Worm (Caenorhabditis elegans): ENCODE data around the gene F42E8.1.

The F42E8.1 gene

ce11 chrV:13071052-13071451 lies 9.1 kb downstream of the F42E8.1 start, which contains the start of gene C34B4.3:
TSS of gene C34B4.3 (minus strand) at chrV:13071152.
- TF ChIP-seq ztf-29 (GFP tag; IDR thresholded peaks at IDR 0.05) (no peak), flt-1 (GFP tag; IDR thresholded peaks at IDR 0.05) (no peak), klf-2 (GFP tag; conservative IDR thresholded peaks at IDR 0.05) (no peak), T22C8.4 (GFP tag; IDR thresholded peaks at IDR 0.05) (no peak), tab-1 (GFP tag; IDR thresholded peaks at IDR 0.05) (no peak), cog-1 (tag; optimal IDR thresholded peaks at IDR 0.05) (no peak), med-1 (GFP tag; optimal IDR thresholded peaks at IDR 0.05; ENCODE audit: insufficient read depth) (no peak), ref-1 (GFP tag; conservative IDR thresholded peaks at IDR 0.05) (no peak), ztf-23 (GFP tag; IDR thresholded peaks at IDR 0.05) (no peak)

- TF ChIP-seq ref-1 (GFP tag; conservative IDR thresholded peaks at IDR 0.05): no peak
- TF ChIP-seq ztf-23 (GFP tag; IDR thresholded peaks at IDR 0.05): no peak
- no peak for TF ChIP-seq klf-2 (GFP tag; conservative IDR thresholded peaks at IDR 0.05)
- TF ChIP-seq med-1 (GFP tag; optimal IDR thresholded peaks at IDR 0.05; ENCODE audit: insufficient read depth): no peak
- no peak for TF ChIP-seq ztf-29 (GFP tag; IDR thresholded peaks at IDR 0.05)
- TF ChIP-seq T22C8.4 (GFP tag; IDR thresholded peaks at IDR 0.05): no peak
- no peak for TF ChIP-seq tab-1 (GFP tag; IDR thresholded peaks at IDR 0.05)
Measured at ce11 chrV:13073145-13073544, 11.2 kb downstream of the F42E8.1 start.

ce11 chrV:13074148-13074547 lies 12.2 kb downstream of the F42E8.1 start:
- TF ChIP-seq ztf-23 (GFP tag; IDR thresholded peaks at IDR 0.05) (no peak), T22C8.4 (GFP tag; IDR thresholded peaks at IDR 0.05) (no peak), flt-1 (GFP tag; IDR thresholded peaks at IDR 0.05) (no peak), ztf-29 (GFP tag; IDR thresholded peaks at IDR 0.05) (no peak), ref-1 (GFP tag; conservative IDR thresholded peaks at IDR 0.05) (no peak), cog-1 (tag; optimal IDR thresholded peaks at IDR 0.05) (no peak), med-1 (GFP tag; optimal IDR thresholded peaks at IDR 0.05; ENCODE audit: insufficient read depth) (no peak), tab-1 (GFP tag; IDR thresholded peaks at IDR 0.05) (no peak), klf-2 (GFP tag; conservative IDR thresholded peaks at IDR 0.05) (no peak)

- TF ChIP-seq ztf-29 (GFP tag; IDR thresholded peaks at IDR 0.05): no peak
- TF ChIP-seq ztf-23 (GFP tag; IDR thresholded peaks at IDR 0.05): no peak
- TF ChIP-seq klf-2 (GFP tag; conservative IDR thresholded peaks at IDR 0.05): no peak
- TF ChIP-seq med-1 (GFP tag; optimal IDR thresholded peaks at IDR 0.05; ENCODE audit: insufficient read depth): no peak
- no peak for TF ChIP-seq tab-1 (GFP tag; IDR thresholded peaks at IDR 0.05)
- TF ChIP-seq cog-1 (tag; optimal IDR thresholded peaks at IDR 0.05): no peak
- no peak for TF ChIP-seq T22C8.4 (GFP tag; IDR thresholded peaks at IDR 0.05)
- TF ChIP-seq flt-1 (GFP tag; IDR thresholded peaks at IDR 0.05): no peak
- no peak for TF ChIP-seq ref-1 (GFP tag; conservative IDR thresholded peaks at IDR 0.05)
Measured at ce11 chrV:13075432-13075831, 13.5 kb downstream of the F42E8.1 start.

- no peak for TF ChIP-seq T22C8.4 (GFP tag; IDR thresholded peaks at IDR 0.05)
- no peak for TF ChIP-seq klf-2 (GFP tag; conservative IDR thresholded peaks at IDR 0.05)
- no peak for TF ChIP-seq ztf-23 (GFP tag; IDR thresholded peaks at IDR 0.05)
- TF ChIP-seq med-1 (GFP tag; optimal IDR thresholded peaks at IDR 0.05; ENCODE audit: insufficient read depth): no peak
- no peak for TF ChIP-seq ref-1 (GFP tag; conservative IDR thresholded peaks at IDR 0.05)
- no peak for TF ChIP-seq tab-1 (GFP tag; IDR thresholded peaks at IDR 0.05)
- no peak for TF ChIP-seq flt-1 (GFP tag; IDR thresholded peaks at IDR 0.05)
- no peak for TF ChIP-seq cog-1 (tag; optimal IDR thresholded peaks at IDR 0.05)
- no peak for TF ChIP-seq ztf-29 (GFP tag; IDR thresholded peaks at IDR 0.05)
Measured at ce11 chrV:13081197-13081747, 19.3 kb downstream of the F42E8.1 start.

- TF ChIP-seq flt-1 (GFP tag; IDR thresholded peaks at IDR 0.05) (no peak), ztf-23 (GFP tag; IDR thresholded peaks at IDR 0.05) (no peak), cog-1 (tag; optimal IDR thresholded peaks at IDR 0.05) (peak; percentile 6), T22C8.4 (GFP tag; IDR thresholded peaks at IDR 0.05) (no peak), tab-1 (GFP tag; IDR thresholded peaks at IDR 0.05) (no peak)
Measured at ce11 chrV:13082442-13083126, 20.6 kb downstream of the F42E8.1 start, which contains the start of gene C34B4.2. TSS of gene C34B4.2 (plus strand) at chrV:13083055.

ce11 chrV:13083751-13084672 lies 22.1 kb downstream of the F42E8.1 start:
- TF ChIP-seq ztf-29 (GFP tag; IDR thresholded peaks at IDR 0.05) (no peak), klf-2 (GFP tag; conservative IDR thresholded peaks at IDR 0.05) (no peak), ztf-23 (GFP tag; IDR thresholded peaks at IDR 0.05) (no peak), cog-1 (tag; optimal IDR thresholded peaks at IDR 0.05) (no peak), ref-1 (GFP tag; conservative IDR thresholded peaks at IDR 0.05) (no peak), flt-1 (GFP tag; IDR thresholded peaks at IDR 0.05) (no peak), med-1 (GFP tag; optimal IDR thresholded peaks at IDR 0.05; ENCODE audit: insufficient read depth) (no peak), tab-1 (GFP tag; IDR thresholded peaks at IDR 0.05) (no peak), T22C8.4 (GFP tag; IDR thresholded peaks at IDR 0.05) (no peak)

- TF ChIP-seq flt-1 (GFP tag; IDR thresholded peaks at IDR 0.05) (no peak), ztf-29 (GFP tag; IDR thresholded peaks at IDR 0.05) (no peak), cog-1 (tag; optimal IDR thresholded peaks at IDR 0.05) (no peak), T22C8.4 (GFP tag; IDR thresholded peaks at IDR 0.05) (no peak), ref-1 (GFP tag; conservative IDR thresholded peaks at IDR 0.05) (no peak), tab-1 (GFP tag; IDR thresholded peaks at IDR 0.05) (no peak), ztf-23 (GFP tag; IDR thresholded peaks at IDR 0.05) (no peak), med-1 (GFP tag; optimal IDR thresholded peaks at IDR 0.05; ENCODE audit: insufficient read depth) (no peak), klf-2 (GFP tag; conservative IDR thresholded peaks at IDR 0.05) (no peak)
Measured at ce11 chrV:13085227-13085640, 23.3 kb downstream of the F42E8.1 start.
